Worm (Caenorhabditis elegans): ENCODE measurements around the gene Y69H2.15.

DNA sequence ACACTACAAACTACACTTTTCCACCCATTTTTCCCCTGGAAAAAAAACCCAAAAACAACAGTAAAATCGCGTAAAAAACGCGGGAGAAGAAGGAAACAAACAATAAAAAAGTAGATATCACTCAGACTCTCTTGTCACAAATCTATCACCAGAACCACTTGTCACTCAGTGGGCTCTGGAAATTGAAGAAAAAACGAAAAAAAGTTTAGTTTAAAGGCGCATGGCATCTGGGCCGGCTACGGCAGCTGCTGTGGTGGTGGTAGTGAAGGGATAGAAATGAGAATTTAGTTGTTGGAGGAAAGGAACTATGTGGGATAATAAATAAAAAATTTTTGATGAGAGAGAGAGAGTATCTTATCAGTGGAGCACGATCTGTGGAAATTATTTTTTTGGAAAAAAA lies 781 bp upstream of the Y69H2.15 start:
- TF ChIP-seq nhr-28 (tag; optimal IDR thresholded peaks at IDR 0.05), result no peak
- TF ChIP-seq snpc-4 (tag; optimal IDR thresholded peaks at IDR 0.05), result no peak
- no peak for TF ChIP-seq bed-3 (GFP tag; optimal IDR thresholded peaks at IDR 0.05)
- TF ChIP-seq nhr-76 (tag; optimal IDR thresholded peaks at IDR 0.05), result no peak
- no peak for TF ChIP-seq mep-1 (tag; optimal IDR thresholded peaks at IDR 0.05)
- TF ChIP-seq ztf-11 (tag; optimal IDR thresholded peaks at IDR 0.05), result no peak
- TF ChIP-seq sptf-1 (tag; optimal IDR thresholded peaks at IDR 0.05), result no peak
- TF ChIP-seq unc-62 (GFP tag; optimal IDR thresholded peaks at IDR 0.05), result peak; percentile 54
- no peak for TF ChIP-seq ces-1 (GFP tag; optimal IDR thresholded peaks at IDR 0.05)
- no peak for TF ChIP-seq elt-3 (tag; optimal IDR thresholded peaks at IDR 0.05)
- no peak for TF ChIP-seq flh-1 (GFP tag; optimal IDR thresholded peaks at IDR 0.05)
- no peak for TF ChIP-seq pha-4 (tag; optimal IDR thresholded peaks at IDR 0.05)
- no peak for TF ChIP-seq nhr-237 (tag; optimal IDR thresholded peaks at IDR 0.05)
- no peak for TF ChIP-seq lin-13 (tag; optimal IDR thresholded peaks at IDR 0.05)

Data from whole organism, mixed stage, embryonic.